Worm (Caenorhabditis elegans): ENCODE measurements around the gene C11D2.3.

C11D2.3 gene

ce11 chrIV:6185578-6185977 lies 34.0 kb downstream of the C11D2.3 start, which contains the start of gene asp-9:
Gene asp-9, plus strand, starts transcription at chrIV:6185889.
- TF ChIP-seq egl-13 (tag; optimal IDR thresholded peaks at IDR 0.05) = no peak
- peak; percentile 40 for TF ChIP-seq elt-2 (tag; optimal IDR thresholded peaks at IDR 0.05)

DNA sequence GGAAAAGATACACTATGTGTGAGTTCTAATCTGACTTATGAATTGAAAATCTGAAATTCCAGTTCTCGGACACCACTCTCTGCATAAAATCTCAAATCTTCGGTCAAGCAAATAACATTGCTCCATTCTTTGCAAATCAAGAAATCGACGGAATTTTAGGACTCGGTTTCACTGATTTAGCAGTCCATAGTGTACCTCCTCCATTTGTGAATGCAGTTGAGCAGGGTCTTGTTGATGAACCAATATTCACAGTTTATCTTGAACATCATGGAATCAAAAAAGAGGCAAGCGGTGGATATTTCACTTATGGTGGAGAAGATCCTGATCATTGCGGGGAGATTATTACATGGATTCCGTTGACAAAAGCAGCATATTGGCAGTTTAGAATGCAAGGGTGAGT lies 35.5 kb downstream of the C11D2.3 start:
- no peak for TF ChIP-seq ztf-11 (tag; optimal IDR thresholded peaks at IDR 0.05)
- no peak for TF ChIP-seq ces-1 (GFP tag; optimal IDR thresholded peaks at IDR 0.05)
- no peak for TF ChIP-seq unc-62 (GFP tag; optimal IDR thresholded peaks at IDR 0.05)
- TF ChIP-seq snpc-4 (tag; optimal IDR thresholded peaks at IDR 0.05) = no peak
- no peak for TF ChIP-seq ceh-90 (tag; optimal IDR thresholded peaks at IDR 0.05)
- no peak for TF ChIP-seq nhr-47 (tag; optimal IDR thresholded peaks at IDR 0.05)
- TF ChIP-seq egl-13 (tag; optimal IDR thresholded peaks at IDR 0.05) = no peak

ce11 chrIV:6200249-6200648 lies 48.6 kb downstream of the C11D2.3 start:
- no peak for TF ChIP-seq ztf-4 (tag; optimal IDR thresholded peaks at IDR 0.05)
- no peak for TF ChIP-seq C34B4.2 (tag; optimal IDR thresholded peaks at IDR 0.05)
- no peak for TF ChIP-seq unc-62 (GFP tag; optimal IDR thresholded peaks at IDR 0.05)
- no peak for TF ChIP-seq snu-23 (GFP tag; optimal IDR thresholded peaks at IDR 0.05)
- TF ChIP-seq hpl-2 (GFP tag; optimal IDR thresholded peaks at IDR 0.05) = no peak
- no peak for TF ChIP-seq egl-27 (tag; optimal IDR thresholded peaks at IDR 0.05)
- TF ChIP-seq hlh-4 (tag; optimal IDR thresholded peaks at IDR 0.05) = peak; percentile 96
- TF ChIP-seq lin-35 (GFP tag; optimal IDR thresholded peaks at IDR 0.05) = no peak
- TF ChIP-seq hlh-17 (GFP tag; optimal IDR thresholded peaks at IDR 0.05; ENCODE audit: borderline replicate concordance) = no peak
- no peak for TF ChIP-seq snpc-4 (tag; optimal IDR thresholded peaks at IDR 0.05)
- no peak for TF ChIP-seq unc-98 (GFP tag; IDR thresholded peaks at IDR 0.05)
- TF ChIP-seq elt-2 (tag; optimal IDR thresholded peaks at IDR 0.05) = no peak
- peak; percentile 28 for TF ChIP-seq nhr-71 (tag; optimal IDR thresholded peaks at IDR 0.05)
- no peak for TF ChIP-seq unc-86 (tag; optimal IDR thresholded peaks at IDR 0.05)
- no peak for TF ChIP-seq sup-37 (GFP tag; optimal IDR thresholded peaks at IDR 0.05)
- no peak for TF ChIP-seq fos-1 (tag; optimal IDR thresholded peaks at IDR 0.05)
- TF ChIP-seq efl-1 (optimal IDR thresholded peaks at IDR 0.05) = no peak
- no peak for TF ChIP-seq efl-1 (GFP tag; optimal IDR thresholded peaks at IDR 0.05 in 1 of 2)
- peak; percentile 23 for TF ChIP-seq fkh-8 (tag; optimal IDR thresholded peaks at IDR 0.05)
- TF ChIP-seq nhr-19 (GFP tag; conservative IDR thresholded peaks at IDR 0.05) = no peak
- TF ChIP-seq lin-13 (GFP tag; optimal IDR thresholded peaks at IDR 0.05) = no peak

DNA sequence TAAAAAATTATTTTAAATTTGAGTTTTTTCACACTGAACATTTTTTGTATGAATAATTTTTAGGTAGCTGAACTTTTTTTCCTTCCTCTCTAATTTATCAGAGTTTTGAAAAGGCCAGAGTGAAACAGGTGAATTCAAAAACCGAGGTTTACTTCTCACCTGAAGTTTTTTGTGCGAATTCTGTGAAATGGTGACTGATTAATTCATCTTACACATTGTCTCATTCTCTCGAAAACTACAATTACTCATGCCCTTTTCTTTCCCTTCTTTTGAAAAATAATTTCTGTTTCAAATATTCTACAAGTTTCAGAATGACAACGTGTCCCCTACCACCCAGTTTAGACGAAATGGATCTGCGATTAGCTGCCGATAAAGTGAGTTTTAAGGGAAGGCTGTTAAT lies 50.2 kb downstream of the C11D2.3 start, which contains the start of gene tkr-2:
TSS of gene tkr-2 (plus strand) at position 301 of the 400 bp plus-strand sequence.
- no peak for TF ChIP-seq lir-3 (tag; optimal IDR thresholded peaks at IDR 0.05; ENCODE audit: poor library complexity)
- no peak for TF ChIP-seq C34B4.2 (tag; optimal IDR thresholded peaks at IDR 0.05)
- TF ChIP-seq hlh-4 (tag; optimal IDR thresholded peaks at IDR 0.05) = peak; percentile 11
- no peak for TF ChIP-seq aha-1 (tag; optimal IDR thresholded peaks at IDR 0.05)
- TF ChIP-seq lin-35 (GFP tag; optimal IDR thresholded peaks at IDR 0.05) = no peak
- TF ChIP-seq nhr-85 (tag) = no peak
- TF ChIP-seq blmp-1 (tag; optimal IDR thresholded peaks at IDR 0.05) = no peak
- no peak for TF ChIP-seq isw-1 (GFP tag; IDR thresholded peaks at IDR 0.05)

All from whole organism, L1 larva.